Worm (Caenorhabditis elegans) whole organism, young adult: ENCODE results near the gene trmt-10C.2.

Experiments used
- B0019.2 ChIP-seq: fragments of 200-800 bp; sonication (Bioruptor generic); conservative IDR thresholded peaks from 2 replicates; pipeline ENCODE4 v1.3.6; 2022; ENCODE audit warnings: missing genetic modification reagents, missing genetic modification characterization, missing compliant biosample characterization
- B0336.3 ChIP-seq: fragments of 200-800 bp; sonication (Bioruptor generic); IDR thresholded peaks from 2 replicates; pipeline ENCODE4 v1.3.6; 2022; ENCODE audit warnings: missing genetic modification characterization, missing compliant biosample characterization
- C17E4.6 ChIP-seq: fragments of 200-800 bp; sonication (Bioruptor generic); IDR thresholded peaks from 2 replicates; pipeline ENCODE4 v1.3.6; 2022; ENCODE audit warnings: missing genetic modification reagents, missing genetic modification characterization, missing compliant biosample characterization
- F52B5.7 ChIP-seq: sonication (generic microtip); optimal IDR thresholded peaks from 2 replicates; lab custom pipeline; 2016; ENCODE audit warnings: mild to moderate bottlenecking, missing genetic modification characterization, missing compliant biosample characterization
- F55B11.4 ChIP-seq: sonication (generic microtip); optimal IDR thresholded peaks from 2 replicates; lab custom pipeline; 2016; ENCODE audit warnings: missing compliant biosample characterization, missing genetic modification characterization, borderline replicate concordance; ENCODE audit not compliant: insufficient read depth
- F57C9.4 ChIP-seq: sonication (generic microtip); optimal IDR thresholded peaks from 2 replicates; lab custom pipeline; 2017; ENCODE audit warnings: mild to moderate bottlenecking, missing genetic modification characterization, missing compliant biosample characterization
- K11D2.4 ChIP-seq: fragments of 200-800 bp; sonication (Bioruptor generic); IDR thresholded peaks from 2 replicates; pipeline ENCODE4 v1.3.6; 2022; ENCODE audit warnings: missing genetic modification reagents, missing genetic modification characterization, missing compliant biosample characterization
- K12H6.12 ChIP-seq: fragments of 200-800 bp; sonication (Bioruptor generic); optimal IDR thresholded peaks from 2 replicates; lab custom pipeline; 2018; ENCODE audit warnings: mild to moderate bottlenecking, missing genetic modification characterization, missing compliant biosample characterization
- T07F8.4 ChIP-seq: sonication (generic microtip); optimal IDR thresholded peaks from 2 replicates; lab custom pipeline; 2016; ENCODE audit warnings: mild to moderate bottlenecking, missing genetic modification characterization, moderate library complexity, missing compliant biosample characterization
- T26A5.8 ChIP-seq: sonication (generic microtip); optimal IDR thresholded peaks from 2 replicates; lab custom pipeline; 2016; ENCODE audit warnings: missing genetic modification characterization, missing compliant biosample characterization
- Y53G8AR.9 ChIP-seq: fragments of 200-800 bp; sonication (Bioruptor generic); conservative IDR thresholded peaks from 2 replicates; pipeline ENCODE4 v1.3.6; 2022; ENCODE audit warnings: missing genetic modification reagents, missing genetic modification characterization, missing compliant biosample characterization
- Y56A3A.18 ChIP-seq: fragments of 200-800 bp; sonication (Bioruptor generic); IDR thresholded peaks from 2 replicates; pipeline ENCODE4 v1.3.6; 2022; ENCODE audit warnings: missing genetic modification reagents, missing genetic modification characterization, missing compliant biosample characterization
- ama-1 ChIP-seq, 3 experiments: fragments of 150-350 bp in 1 of 3; sonication (generic microtip) in 2 of 3; optimal IDR thresholded peaks; 2 replicates each; lab custom pipeline; 2014 to 2018; ENCODE audit warnings: missing biosample characterization in 2 of 3, missing genetic modification characterization in 2 of 3, missing genetic modification reagents in 2 of 3
- attf-5 ChIP-seq: fragments of 200-800 bp; sonication (Bioruptor generic); optimal IDR thresholded peaks from 2 replicates; lab custom pipeline; 2018; ENCODE audit warnings: mild to moderate bottlenecking, missing genetic modification characterization, missing compliant biosample characterization
- bed-1 ChIP-seq: fragments of 200-800 bp; sonication (Bioruptor generic); IDR thresholded peaks from 2 replicates; pipeline ENCODE4 v1.3.6; 2022; ENCODE audit warnings: missing genetic modification reagents, missing genetic modification characterization, missing compliant biosample characterization
- cebp-1 ChIP-seq, 2 experiments: fragments of 200-800 bp in 1 of 2; sonication (Bioruptor generic) in 1 of 2; sonication (generic microtip) in 1 of 2; IDR thresholded peaks in 1 of 2; optimal IDR thresholded peaks in 1 of 2; 2 replicates each; pipeline versions ENCODE4 v1.3.6 to Lab custom; 2017 to 2022; ENCODE audit warnings: missing compliant biosample characterization in 2 of 2, missing genetic modification characterization in 2 of 2, mild to moderate bottlenecking in 1 of 2, missing genetic modification reagents in 1 of 2, moderate library complexity in 1 of 2
- ceh-58 ChIP-seq: fragments of 200-800 bp; sonication (Bioruptor generic); IDR thresholded peaks from 2 replicates; pipeline ENCODE4 v1.3.6; 2022; ENCODE audit warnings: missing genetic modification characterization, missing compliant biosample characterization
- ceh-91 ChIP-seq: fragments of 200-800 bp; sonication (Bioruptor generic); IDR thresholded peaks from 2 replicates; pipeline ENCODE4 v1.3.6; 2022; ENCODE audit warnings: missing genetic modification reagents, missing genetic modification characterization, missing compliant biosample characterization
- chd-7 ChIP-seq: sonication (generic microtip); optimal IDR thresholded peaks from 2 replicates; lab custom pipeline; 2016; ENCODE audit warnings: mild to moderate bottlenecking, missing genetic modification characterization, moderate library complexity, missing compliant biosample characterization
- dpff-1 ChIP-seq: sonication (generic microtip); optimal IDR thresholded peaks from 2 replicates; lab custom pipeline; 2017; ENCODE audit warnings: mild to moderate bottlenecking, missing genetic modification characterization, missing compliant biosample characterization
- egl-44 ChIP-seq: fragments of 200-800 bp; sonication (Bioruptor generic); IDR thresholded peaks from 2 replicates; pipeline ENCODE4 v1.3.6; 2022; ENCODE audit warnings: missing genetic modification reagents, missing genetic modification characterization, missing compliant biosample characterization
- ets-4 ChIP-seq: fragments of 200-800 bp; sonication (Bioruptor generic); optimal IDR thresholded peaks from 2 replicates; lab custom pipeline; 2018; ENCODE audit warnings: mild to moderate bottlenecking, missing genetic modification characterization, missing compliant biosample characterization
- hrde-1 ChIP-seq: sonication (generic microtip); optimal IDR thresholded peaks from 2 replicates; lab custom pipeline; 2016; ENCODE audit warnings: missing genetic modification characterization, mild to moderate bottlenecking, missing compliant biosample characterization, moderate library complexity, missing genotype, missing genetic modification reagents, borderline replicate concordance
- lin-54 ChIP-seq: fragments of 200-800 bp; sonication (Bioruptor generic); optimal IDR thresholded peaks from 2 replicates; lab custom pipeline; 2018; ENCODE audit warnings: mild to moderate bottlenecking, missing genetic modification characterization, missing compliant biosample characterization
- lsl-1 ChIP-seq: fragments of 200-800 bp; sonication (Bioruptor generic); optimal IDR thresholded peaks from 2 replicates; lab custom pipeline; 2018; ENCODE audit warnings: mild to moderate bottlenecking, missing genetic modification characterization, moderate library complexity, missing compliant biosample characterization
- lsy-27 ChIP-seq: sonication (generic microtip); optimal IDR thresholded peaks from 2 replicates; lab custom pipeline; 2017; ENCODE audit warnings: missing genetic modification characterization, mild to moderate bottlenecking, missing compliant biosample characterization, antibody characterized with exemption, missing genotype, borderline replicate concordance; ENCODE audit not compliant: insufficient read depth
- madf-10 ChIP-seq: sonication (generic microtip); optimal IDR thresholded peaks from 2 replicates; lab custom pipeline; 2016; ENCODE audit warnings: mild to moderate bottlenecking, missing genetic modification characterization, missing compliant biosample characterization
- madf-3 ChIP-seq: fragments of 200-800 bp; sonication (Bioruptor generic); IDR thresholded peaks from 2 replicates; pipeline ENCODE4 v1.3.6; 2022; ENCODE audit warnings: missing genetic modification reagents, missing genetic modification characterization, missing compliant biosample characterization
- madf-6 ChIP-seq: fragments of 200-800 bp; sonication (Bioruptor generic); IDR thresholded peaks from 2 replicates; pipeline ENCODE4 v1.3.6; 2022; ENCODE audit warnings: missing genetic modification reagents, missing genetic modification characterization, missing compliant biosample characterization
- madf-8 ChIP-seq: fragments of 200-800 bp; sonication (Bioruptor generic); conservative IDR thresholded peaks from 2 replicates; pipeline ENCODE4 v1.3.6; 2022; ENCODE audit warnings: missing genetic modification reagents, missing genetic modification characterization, missing compliant biosample characterization
- mcd-1 ChIP-seq: fragments of 200-800 bp; sonication (Bioruptor generic); IDR thresholded peaks from 2 replicates; pipeline ENCODE4 v1.3.6; 2022; ENCODE audit warnings: missing genetic modification reagents, missing genetic modification characterization, missing compliant biosample characterization
- mel-28 ChIP-seq: sonication (generic microtip); optimal IDR thresholded peaks from 2 replicates; lab custom pipeline; 2016; ENCODE audit warnings: borderline replicate concordance, mild to moderate bottlenecking, missing genetic modification characterization, missing compliant biosample characterization
- nfya-2 ChIP-seq: fragments of 200-800 bp; sonication (Bioruptor generic); IDR thresholded peaks from 2 replicates; pipeline ENCODE4 v1.3.6; 2022; ENCODE audit warnings: missing genetic modification reagents, missing genetic modification characterization, missing compliant biosample characterization
- pbrm-1 ChIP-seq: fragments of 200-800 bp; sonication (Bioruptor generic); IDR thresholded peaks from 2 replicates; pipeline ENCODE4 v1.3.6; 2022; ENCODE audit warnings: missing genetic modification reagents, missing genetic modification characterization, missing compliant biosample characterization
- pha-4 ChIP-seq: fragments of 150-350 bp; sonication (generic microtip); optimal IDR thresholded peaks from 2 replicates; lab custom pipeline; 2014; ENCODE audit warnings: missing biosample characterization, missing genetic modification reagents, missing genetic modification characterization
- rec-8 ChIP-seq, 2 experiments: sonication (generic microtip); optimal IDR thresholded peaks; 2 replicates each; lab custom pipeline; 2016; ENCODE audit warnings: mild to moderate bottlenecking in 2 of 2, missing genetic modification characterization in 2 of 2, missing genetic modification reagents in 2 of 2, missing genotype in 2 of 2, missing biosample characterization in 1 of 2, missing compliant biosample characterization in 1 of 2, moderate library complexity in 1 of 2
- snpc-1.3 ChIP-seq: sonication (generic microtip); optimal IDR thresholded peaks from 2 replicates; lab custom pipeline; 2017; ENCODE audit warnings: missing genetic modification characterization, mild to moderate bottlenecking, missing compliant biosample characterization, antibody characterized with exemption, moderate library complexity, missing genotype, missing genetic modification reagents; ENCODE audit not compliant: insufficient read depth
- tlf-1 ChIP-seq: fragments of 200-800 bp; sonication (Bioruptor generic); optimal IDR thresholded peaks from 2 replicates; lab custom pipeline; 2018; ENCODE audit warnings: mild to moderate bottlenecking, missing genetic modification characterization, missing compliant biosample characterization
- xnd-1 ChIP-seq: sonication (generic microtip); optimal IDR thresholded peaks from 2 replicates; lab custom pipeline; 2016; ENCODE audit warnings: missing genotype, missing genetic modification reagents, missing genetic modification characterization, missing compliant biosample characterization
- zfh-2 ChIP-seq: fragments of 200-800 bp; sonication (Bioruptor generic); conservative IDR thresholded peaks from 2 replicates; pipeline ENCODE4 v1.3.6; 2022; ENCODE audit warnings: missing genetic modification reagents, missing genetic modification characterization, missing compliant biosample characterization
- zim-3 ChIP-seq: sonication (generic microtip); optimal IDR thresholded peaks from 2 replicates; lab custom pipeline; 2017; ENCODE audit warnings: mild to moderate bottlenecking, missing genetic modification characterization, moderate library complexity, missing compliant biosample characterization
- ztf-22 ChIP-seq: fragments of 200-800 bp; sonication (Bioruptor generic); optimal IDR thresholded peaks from 2 replicates; lab custom pipeline; 2018; ENCODE audit warnings: mild to moderate bottlenecking, missing genetic modification characterization, moderate library complexity, missing compliant biosample characterization
- ztf-28 ChIP-seq: fragments of 200-800 bp; sonication (Bioruptor generic); IDR thresholded peaks from 2 replicates; pipeline ENCODE4 v1.3.6; 2022; ENCODE audit warnings: missing genetic modification reagents, missing genetic modification characterization, missing compliant biosample characterization

trmt-10C.2 gene

ce11 chrIII:6341878-6342453 is 4.1 kb upstream of the trmt-10C.2 start, which contains the start of gene rpn-13:
TSS of gene rpn-13 (minus strand) at chrIII:6341928.
- TF ChIP-seq cebp-1 (GFP tag; IDR thresholded peaks at IDR 0.05; lab: Robert Waterston, UW), result no peak
- peak; percentile 20 for TF ChIP-seq cebp-1 (tag; optimal IDR thresholded peaks at IDR 0.05; lab: Kevin White, UChicago)
- TF ChIP-seq K11D2.4 (GFP tag; lab: Robert Waterston, UW), result no peak
- no peak for TF ChIP-seq T26A5.8 (tag; lab: Kevin White, UChicago)
- TF ChIP-seq zfh-2 (GFP tag; lab: Robert Waterston, UW), result no peak
- TF ChIP-seq lsl-1 (GFP tag; lab: Kevin White, UChicago), result peak; percentile 73
- TF ChIP-seq attf-5 (GFP tag; lab: Kevin White, UChicago), result peak; percentile 49
- TF ChIP-seq madf-6 (GFP tag; lab: Robert Waterston, UW), result 0 out of 2 replicates have a peak, but pooled peaks have one; percentile 22
- peak; percentile 28 for TF ChIP-seq snpc-1.3
- no peak for TF ChIP-seq mel-28 (tag; lab: Kevin White, UChicago)
- no peak for TF ChIP-seq B0019.2 (GFP tag; lab: Robert Waterston, UW)
- TF ChIP-seq F52B5.7, result no peak

- TF ChIP-seq T07F8.4 (tag; lab: Kevin White, UChicago) (no peak), K12H6.12 (no peak), mel-28 (tag; lab: Kevin White, UChicago) (no peak), Y53G8AR.9 (GFP tag; lab: Robert Waterston, UW) (no peak), F57C9.4 (tag; lab: Kevin White, UChicago) (no peak), lin-54 (no peak)
Observed at ce11 chrIII:6343229-6343628, 2.9 kb upstream of the trmt-10C.2 start, which contains the start of gene C56G2.9. TSS of gene C56G2.9 (minus strand) at chrIII:6343329.

- no peak for TF ChIP-seq rec-8 (tag; optimal IDR thresholded peaks at IDR 0.05; lab: Kevin White, UChicago)
- TF ChIP-seq pha-4 (tag; lab: Kevin White, UChicago), result no peak
- TF ChIP-seq lsy-27 (tag; lab: Kevin White, UChicago), result no peak
- TF ChIP-seq zim-3 (tag; lab: Kevin White, UChicago), result no peak
- TF ChIP-seq ceh-91 (GFP tag; lab: Robert Waterston, UW), result peak; percentile 66
- peak; percentile 27 for TF ChIP-seq xnd-1 (tag; lab: Kevin White, UChicago)
- peak; percentile 48 for TF ChIP-seq hrde-1 (tag; lab: Kevin White, UChicago)
- no peak for TF ChIP-seq ceh-58 (GFP tag; lab: Robert Waterston, UW)
- no peak for TF ChIP-seq ztf-28 (GFP tag; lab: Robert Waterston, UW)
- TF ChIP-seq dpff-1, result no peak
- TF ChIP-seq B0336.3 (GFP tag; lab: Robert Waterston, UW), result peak; percentile 71; the same call in 1 of the 2 replicates
- TF ChIP-seq bed-1 (GFP tag; lab: Robert Waterston, UW), result no peak
- peak; percentile 47 for TF ChIP-seq chd-7 (tag; lab: Kevin White, UChicago)
- TF ChIP-seq madf-10 (tag; lab: Kevin White, UChicago), result peak; percentile 37
- 0 out of 2 replicates have a peak, but pooled peaks have one; percentile 8 for TF ChIP-seq C17E4.6 (GFP tag; lab: Robert Waterston, UW)
- no peak for TF ChIP-seq ets-4 (GFP tag; lab: Kevin White, UChicago)
- TF ChIP-seq ama-1 (optimal IDR thresholded peaks at IDR 0.05; lab: Kevin White, UChicago), result no peak
- TF ChIP-seq ama-1 (GFP tag; optimal IDR thresholded peaks at IDR 0.05; lab: Kevin White, UChicago), result no peak
- no peak for TF ChIP-seq egl-44 (GFP tag; lab: Robert Waterston, UW)
- 0 out of 2 replicates have a peak, but pooled peaks have one; percentile 44 for TF ChIP-seq madf-3 (GFP tag; lab: Robert Waterston, UW)
- TF ChIP-seq nfya-2 (GFP tag; lab: Robert Waterston, UW), result no peak
- TF ChIP-seq Y56A3A.18 (GFP tag; lab: Robert Waterston, UW), result no peak
- peak; percentile 83 for TF ChIP-seq madf-6 (GFP tag; lab: Robert Waterston, UW)
- peak; percentile 63; the same call in 1 of the 2 replicates for TF ChIP-seq mcd-1 (GFP tag; lab: Robert Waterston, UW)
- no peak; the same call in 1 of the 2 replicates for TF ChIP-seq madf-8 (GFP tag; lab: Robert Waterston, UW)
- TF ChIP-seq F55B11.4 (tag; lab: Kevin White, UChicago), result no peak
- no peak for TF ChIP-seq ztf-22 (GFP tag; lab: Kevin White, UChicago)
- peak; percentile 54 for TF ChIP-seq tlf-1 (GFP tag; lab: Kevin White, UChicago)
- TF ChIP-seq pbrm-1, result peak; percentile 83
Observed at ce11 chrIII:6344737-6345136, 1.3 kb upstream of the trmt-10C.2 start.
